Worm (Caenorhabditis elegans) whole organism, L4 larva: ENCODE results near the gene Y51A2D.18.

ENCODE experiments used
- F44E2.7 ChIP-seq: fragments of 200-800 bp; sonication (Bioruptor generic); IDR thresholded peaks from 2 replicates; pipeline ENCODE4 v2.1.2; 2022; ENCODE audit warnings: missing genetic modification characterization, missing compliant biosample characterization
- aha-1 ChIP-seq: fragments of 150-350 bp; peaks from one replicate; lab custom pipeline; 2014; ENCODE audit warnings: missing biosample characterization, missing genetic modification characterization

Gene Y51A2D.18

DNA sequence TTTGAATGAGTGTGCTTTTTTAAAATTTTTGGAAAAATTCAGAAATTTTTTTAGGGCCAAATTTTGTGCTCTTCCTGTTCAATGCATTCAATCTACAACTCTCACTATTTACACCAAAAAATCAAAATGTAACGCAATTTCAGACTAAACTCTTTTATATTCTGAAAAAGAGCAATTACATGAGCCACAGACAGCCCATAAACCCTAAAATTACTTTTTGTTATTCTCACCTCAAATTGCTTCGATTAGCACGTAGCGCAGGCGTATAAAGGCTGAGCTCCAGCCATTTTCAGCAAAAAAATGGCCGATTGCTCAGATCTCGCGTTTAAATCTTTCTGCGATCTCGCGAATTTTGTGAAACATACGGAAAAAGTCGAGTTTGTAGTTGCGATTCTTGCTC is 55.6 kb downstream of the Y51A2D.18 start, which contains the start of gene srw-82:
srw-82 (plus strand) TSS at position 301 of the 400 bp plus-strand sequence.
- TF ChIP-seq F44E2.7 (no peak), aha-1 (peak; percentile 89)
